Worm (Caenorhabditis elegans) whole organism, L2 larva: ENCODE measurements around the gene sri-63.

Experiments used
- ama-1 ChIP-seq: fragments of 150-350 bp; optimal IDR thresholded peaks from 2 replicates; lab custom pipeline; 2018; ENCODE audit warnings: inconsistent platforms
- egl-27 ChIP-seq: sonication (generic microtip); optimal IDR thresholded peaks from 3 replicates; lab custom pipeline; 2017; ENCODE audit warnings: missing biosample characterization, missing genetic modification reagents, missing genetic modification characterization
- lin-39 ChIP-seq: fragments of 150-350 bp; optimal IDR thresholded peaks from 2 replicates; lab custom pipeline; 2014; ENCODE audit warnings: missing biosample characterization, missing genetic modification reagents, missing genetic modification characterization
- nhr-6 ChIP-seq: fragments of 150-350 bp; optimal IDR thresholded peaks from 2 replicates; lab custom pipeline; 2014; ENCODE audit warnings: missing biosample characterization, missing genetic modification characterization
- skn-1 ChIP-seq: sonication (generic microtip); optimal IDR thresholded peaks from 2 replicates; lab custom pipeline; 2017; ENCODE audit warnings: missing biosample characterization, missing genetic modification characterization
- zag-1 ChIP-seq: fragments of 150-350 bp; optimal IDR thresholded peaks from 2 replicates; lab custom pipeline; 2014; ENCODE audit warnings: missing biosample characterization, missing genetic modification characterization

DNA sequence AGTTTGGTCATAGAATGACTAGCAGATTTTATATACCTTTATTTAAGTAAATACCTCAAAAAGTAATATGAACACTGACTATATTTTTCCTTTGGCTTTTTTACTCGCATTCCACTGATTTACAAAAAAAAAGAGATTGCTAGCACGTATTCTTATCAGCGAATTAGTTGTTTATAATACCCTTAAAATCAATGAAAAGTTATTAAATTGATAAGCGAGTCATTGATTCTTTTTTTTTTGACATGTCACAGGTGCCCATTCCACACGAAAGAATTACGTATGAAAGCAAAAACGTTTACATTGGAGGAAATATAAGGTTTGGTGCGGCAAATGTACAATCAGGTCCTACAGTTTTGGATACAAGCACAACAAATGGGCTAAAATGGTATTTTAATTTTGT, 8.0 kb downstream of the sri-63 start, which contains the start of gene btb-17:
- TF ChIP-seq skn-1 (tag; lab: Kevin White, UChicago) (no peak), egl-27 (tag; lab: Kevin White, UChicago) (no peak), lin-39 (tag; lab: Kevin White, UChicago) (no peak), ama-1 (lab: Kevin White, UChicago) (no peak), nhr-6 (tag; lab: Kevin White, UChicago) (no peak), zag-1 (tag; lab: Kevin White, UChicago) (no peak)
